Worm (Caenorhabditis elegans) whole organism, L4 larva: Measurements from ENCODE around the gene ccdc-47.
"Not testable (repeated sequence)": the region's sequence is repeated elsewhere in the genome, so short reads cannot be mapped to it uniquely, and the experiment has no call there.

Source experiments
- D1046.2 ChIP-seq: fragments of 200-800 bp; sonication (Bioruptor generic); IDR thresholded peaks from 2 replicates; pipeline ENCODE4 v1.3.6; 2022; ENCODE audit warnings: missing genetic modification characterization, missing compliant biosample characterization
- F44E2.7 ChIP-seq: fragments of 200-800 bp; sonication (Bioruptor generic); IDR thresholded peaks from 2 replicates; pipeline ENCODE4 v2.1.2; 2022; ENCODE audit warnings: missing genetic modification characterization, missing compliant biosample characterization
- Y105C5A.15 ChIP-seq: fragments of 200-800 bp; sonication (Bioruptor generic); IDR thresholded peaks from 2 replicates; pipeline ENCODE4 v1.3.6; 2022; ENCODE audit warnings: missing genetic modification characterization, missing compliant biosample characterization
- ZK337.2 ChIP-seq: fragments of 200-800 bp; sonication (Bioruptor generic); IDR thresholded peaks from 2 replicates; pipeline ENCODE4 v1.3.6; 2022; ENCODE audit warnings: missing genetic modification reagents, missing genetic modification characterization, missing compliant biosample characterization
- aha-1 ChIP-seq: fragments of 150-350 bp; peaks from one replicate; lab custom pipeline; 2014; ENCODE audit warnings: missing biosample characterization, missing genetic modification characterization
- aly-2 ChIP-seq: sonication (generic microtip); optimal IDR thresholded peaks from 2 replicates; lab custom pipeline; 2018; ENCODE audit warnings: missing biosample characterization, missing genetic modification characterization
- arid-1 ChIP-seq: fragments of 200-800 bp; sonication (Bioruptor generic); conservative IDR thresholded peaks from 2 replicates; pipeline ENCODE4 v1.3.6; 2022; ENCODE audit warnings: missing genetic modification reagents, missing genetic modification characterization, missing compliant biosample characterization
- attf-4 ChIP-seq: sonication (generic microtip); optimal IDR thresholded peaks from 3 replicates; lab custom pipeline; 2017; ENCODE audit warnings: missing biosample characterization, missing genetic modification characterization
- ceh-44 ChIP-seq: fragments of 200-800 bp; sonication (Bioruptor generic); IDR thresholded peaks from 2 replicates; pipeline ENCODE4 v1.3.6; 2022; ENCODE audit warnings: missing genetic modification reagents, missing genetic modification characterization, missing compliant biosample characterization
- ctbp-1 ChIP-seq: fragments of 200-800 bp; sonication (Bioruptor generic); IDR thresholded peaks from 2 replicates; pipeline ENCODE4 v1.3.6; 2022; ENCODE audit warnings: missing genetic modification reagents, missing genetic modification characterization, missing compliant biosample characterization
- daf-12 ChIP-seq: fragments of 150-350 bp; optimal IDR thresholded peaks from 2 replicates; lab custom pipeline; 2014; ENCODE audit warnings: missing biosample characterization, missing genetic modification reagents, missing genetic modification characterization
- daf-16 ChIP-seq, 3 experiments: sonication (generic microtip); optimal IDR thresholded peaks; 2 replicates each; lab custom pipeline; 2016 to 2017; ENCODE audit warnings: missing genetic modification characterization in 3 of 3, missing genetic modification reagents in 3 of 3, mild to moderate bottlenecking in 2 of 3, missing compliant biosample characterization in 2 of 3, missing biosample characterization in 1 of 3, moderate library complexity in 1 of 3
- dmd-6 ChIP-seq: fragments of 200-800 bp; sonication (Bioruptor generic); IDR thresholded peaks from 2 replicates; pipeline ENCODE4 v1.3.6; 2022; ENCODE audit warnings: missing genetic modification reagents, missing genetic modification characterization, missing compliant biosample characterization
- dmd-8 ChIP-seq: fragments of 200-800 bp; sonication (Bioruptor generic); IDR thresholded peaks from 2 replicates; pipeline ENCODE4 v1.3.6; 2022; ENCODE audit warnings: missing genetic modification characterization, missing compliant biosample characterization
- dmd-9 ChIP-seq: fragments of 200-800 bp; sonication (Bioruptor generic); IDR thresholded peaks from 2 replicates; pipeline ENCODE4 v1.3.6; 2022; ENCODE audit warnings: missing genetic modification reagents, missing genetic modification characterization, missing compliant biosample characterization
- dpl-1 ChIP-seq: fragments of 150-350 bp; optimal IDR thresholded peaks from 2 replicates; lab custom pipeline; 2014; ENCODE audit warnings: missing biosample characterization, missing genetic modification reagents, missing genetic modification characterization
- duxl-1 ChIP-seq: sonication (generic microtip); optimal IDR thresholded peaks from 2 replicates; lab custom pipeline; 2016; ENCODE audit warnings: mild to moderate bottlenecking, missing genetic modification characterization, moderate library complexity, missing compliant biosample characterization; ENCODE audit not compliant: poor library complexity
- dve-1 ChIP-seq: sonication (generic microtip); optimal IDR thresholded peaks from 2 replicates; lab custom pipeline; 2017; ENCODE audit warnings: antibody characterized with exemption, mild to moderate bottlenecking, missing genetic modification characterization, missing compliant biosample characterization; ENCODE audit not compliant: insufficient read depth
- egl-27 ChIP-seq: sonication (generic microtip); optimal IDR thresholded peaks from 3 replicates; lab custom pipeline; 2017; ENCODE audit warnings: missing biosample characterization, missing genetic modification reagents, missing genetic modification characterization
- egl-43 ChIP-seq: fragments of 200-800 bp; sonication (Bioruptor generic); IDR thresholded peaks from 2 replicates; pipeline ENCODE4 v1.3.6; 2022; ENCODE audit warnings: missing genetic modification reagents, missing genetic modification characterization, missing compliant biosample characterization
- fkh-10 ChIP-seq: fragments of 150-350 bp; optimal IDR thresholded peaks from 2 replicates; lab custom pipeline; 2014; ENCODE audit warnings: missing biosample characterization, missing genetic modification reagents, missing genetic modification characterization
- lim-7 ChIP-seq: fragments of 200-800 bp; sonication (Bioruptor generic); IDR thresholded peaks from 2 replicates; pipeline ENCODE4 v1.3.6; 2022; ENCODE audit warnings: missing genetic modification characterization, missing compliant biosample characterization
- lin-1 ChIP-seq: fragments of 200-800 bp; sonication (Bioruptor generic); IDR thresholded peaks from 2 replicates; pipeline ENCODE4 v1.3.6; 2022; ENCODE audit warnings: missing genetic modification reagents, missing genetic modification characterization, missing compliant biosample characterization
- lin-13 ChIP-seq: fragments of 150-350 bp; optimal IDR thresholded peaks from 2 replicates; lab custom pipeline; 2014; ENCODE audit warnings: missing biosample characterization, missing genetic modification reagents, missing genetic modification characterization
- madf-5 ChIP-seq, 2 experiments: fragments of 200-800 bp; sonication (Bioruptor generic); IDR thresholded peaks; 2 replicates each; pipeline ENCODE4 v1.3.6; 2022; ENCODE audit warnings: missing compliant biosample characterization in 2 of 2, missing genetic modification characterization in 2 of 2
- mdt-29 ChIP-seq: fragments of 200-800 bp; sonication (Bioruptor generic); IDR thresholded peaks from 2 replicates; pipeline ENCODE4 v1.3.6; 2022; ENCODE audit warnings: missing genetic modification reagents, missing genetic modification characterization, missing compliant biosample characterization
- mes-2 ChIP-seq: sonication (generic microtip); optimal IDR thresholded peaks from 2 replicates; lab custom pipeline; 2016; ENCODE audit warnings: missing genotype, mild to moderate bottlenecking, missing genetic modification characterization, missing compliant biosample characterization; ENCODE audit not compliant: poor library complexity, severe bottlenecking
- nhr-10 ChIP-seq: fragments of 150-350 bp; optimal IDR thresholded peaks from 2 replicates; lab custom pipeline; 2014; ENCODE audit warnings: missing biosample characterization, missing genetic modification characterization
- nhr-28 ChIP-seq: fragments of 150-350 bp; optimal IDR thresholded peaks from 2 replicates; lab custom pipeline; 2014; ENCODE audit warnings: missing biosample characterization, missing genetic modification characterization
- nhr-6 ChIP-seq: fragments of 150-350 bp; optimal IDR thresholded peaks from 2 replicates; lab custom pipeline; 2014; ENCODE audit warnings: missing biosample characterization, missing genetic modification characterization
- nhr-76 ChIP-seq: fragments of 150-350 bp; optimal IDR thresholded peaks from 2 replicates; lab custom pipeline; 2014; ENCODE audit warnings: missing biosample characterization, missing genetic modification characterization
- nhr-77 ChIP-seq: fragments of 150-350 bp; optimal IDR thresholded peaks from 2 replicates; lab custom pipeline; 2014; ENCODE audit warnings: missing biosample characterization, missing genetic modification characterization
- pha-4 ChIP-seq, 2 experiments: fragments of 150-350 bp in 1 of 2; fragments of 200-800 bp in 1 of 2; sonication (Bioruptor generic) in 1 of 2; IDR thresholded peaks in 1 of 2; optimal IDR thresholded peaks in 1 of 2; 2 replicates each; pipeline versions ENCODE4 v1.3.6 to Lab custom; 2014 to 2022; ENCODE audit warnings: missing genetic modification characterization in 2 of 2, missing genetic modification reagents in 2 of 2, missing biosample characterization in 1 of 2, missing compliant biosample characterization in 1 of 2
- php-3 ChIP-seq: fragments of 200-800 bp; sonication (Bioruptor generic); IDR thresholded peaks from 2 replicates; pipeline ENCODE4 v1.3.6; 2022; ENCODE audit warnings: missing genetic modification reagents, missing genetic modification characterization, missing compliant biosample characterization
- pqm-1 ChIP-seq: sonication (generic microtip); optimal IDR thresholded peaks from 2 replicates; lab custom pipeline; 2017; ENCODE audit warnings: missing biosample characterization, missing genetic modification characterization
- saeg-2 ChIP-seq: fragments of 200-800 bp; sonication (Bioruptor generic); IDR thresholded peaks from 2 replicates; pipeline ENCODE4 v1.3.6; 2022; ENCODE audit warnings: missing genetic modification reagents, missing genetic modification characterization, missing compliant biosample characterization
- snpc-1.2 ChIP-seq: fragments of 200-800 bp; sonication (Bioruptor generic); IDR thresholded peaks from 2 replicates; pipeline ENCODE4 v1.3.6; 2022; ENCODE audit warnings: missing genetic modification reagents, missing genetic modification characterization, missing compliant biosample characterization
- unc-130 ChIP-seq: sonication (generic microtip); optimal IDR thresholded peaks from 2 replicates; lab custom pipeline; 2016; ENCODE audit warnings: missing genetic modification reagents, missing genetic modification characterization, missing compliant biosample characterization
- unc-62 ChIP-seq, 3 experiments: fragments of 150-350 bp in 1 of 3; sonication (generic microtip); optimal IDR thresholded peaks in 2 of 3; peaks in 1 of 3; 1 replicate in 1 of 3; 2 replicates in 2 of 3; lab custom pipeline; 2014 to 2017; ENCODE audit warnings: missing biosample characterization in 3 of 3, missing genetic modification characterization in 3 of 3, missing genetic modification reagents in 3 of 3, missing genotype in 1 of 3
- vab-7 ChIP-seq: fragments of 200-800 bp; sonication (Bioruptor generic); IDR thresholded peaks from 2 replicates; pipeline ENCODE4 v1.3.6; 2022; ENCODE audit warnings: missing genetic modification reagents, missing genetic modification characterization, missing compliant biosample characterization
- zag-1 ChIP-seq: fragments of 150-350 bp; optimal IDR thresholded peaks from 2 replicates; lab custom pipeline; 2014; ENCODE audit warnings: missing biosample characterization, missing genetic modification characterization
- zfp-3 ChIP-seq: fragments of 200-800 bp; sonication (Bioruptor generic); conservative IDR thresholded peaks from 2 replicates; pipeline ENCODE4 v1.3.6; 2022; ENCODE audit warnings: missing genetic modification reagents, missing genetic modification characterization, missing compliant biosample characterization

Gene ccdc-47

ce11 chrIII:3887586-3887985 lies 29.2 kb upstream of the ccdc-47 start (continued):
- no peak for TF ChIP-seq fkh-10 (GFP tag; lab: Kevin White, UChicago)
- TF ChIP-seq daf-16 (GFP tag; optimal IDR thresholded peaks at IDR 0.05; lab: Kevin White, UChicago) = no peak
- TF ChIP-seq daf-16 (tag; optimal IDR thresholded peaks at IDR 0.05; lab: Kevin White, UChicago) = peak; percentile 57
- no peak for TF ChIP-seq ZK337.2 (GFP tag; lab: Robert Waterston, UW)
- TF ChIP-seq aly-2 (tag; lab: Kevin White, UChicago) = no peak
- TF ChIP-seq duxl-1 (tag; lab: Kevin White, UChicago) = no peak
- TF ChIP-seq lin-13 (GFP tag; lab: Kevin White, UChicago) = peak; percentile 77
- TF ChIP-seq dmd-8 = no peak
- TF ChIP-seq nhr-77 (tag; lab: Kevin White, UChicago) = peak; percentile 78
- TF ChIP-seq dve-1 (tag; lab: Kevin White, UChicago) = peak; percentile 62
- no peak for TF ChIP-seq attf-4 (tag; lab: Kevin White, UChicago)
- TF ChIP-seq egl-43 (GFP tag; lab: Robert Waterston, UW) = no peak
- peak; percentile 28 for TF ChIP-seq mes-2 (tag; lab: Kevin White, UChicago)
- no peak for TF ChIP-seq daf-12 (tag; lab: Kevin White, UChicago)
- no peak for TF ChIP-seq unc-130 (GFP tag; lab: Kevin White, UChicago)
- TF ChIP-seq egl-27 (tag; lab: Kevin White, UChicago) = no peak
- no peak for TF ChIP-seq nhr-76 (tag; lab: Kevin White, UChicago)

ce11 chrIII:3889896-3890295 lies 26.9 kb upstream of the ccdc-47 start:
- TF ChIP-seq nhr-6 (tag; lab: Kevin White, UChicago) = peak; percentile 32
- TF ChIP-seq ZK337.2 (GFP tag; lab: Robert Waterston, UW) = no peak
- TF ChIP-seq unc-62 (GFP tag; optimal IDR thresholded peaks at IDR 0.05 in 1 of 2; lab: Kevin White, UChicago) = no peak
- no peak for TF ChIP-seq unc-62 (tag; optimal IDR thresholded peaks at IDR 0.05; lab: Kevin White, UChicago)
- TF ChIP-seq arid-1 (GFP tag; lab: Robert Waterston, UW) = no peak
- TF ChIP-seq pha-4 (GFP tag; IDR thresholded peaks at IDR 0.05; lab: Robert Waterston, UW) = no peak
- TF ChIP-seq pha-4 (tag; optimal IDR thresholded peaks at IDR 0.05; lab: Kevin White, UChicago) = peak; percentile 33
- TF ChIP-seq zag-1 = no peak
- TF ChIP-seq aha-1 (tag; lab: Kevin White, UChicago) = peak; percentile 77
- peak; percentile 15 for TF ChIP-seq dve-1 (tag; lab: Kevin White, UChicago)

DNA sequence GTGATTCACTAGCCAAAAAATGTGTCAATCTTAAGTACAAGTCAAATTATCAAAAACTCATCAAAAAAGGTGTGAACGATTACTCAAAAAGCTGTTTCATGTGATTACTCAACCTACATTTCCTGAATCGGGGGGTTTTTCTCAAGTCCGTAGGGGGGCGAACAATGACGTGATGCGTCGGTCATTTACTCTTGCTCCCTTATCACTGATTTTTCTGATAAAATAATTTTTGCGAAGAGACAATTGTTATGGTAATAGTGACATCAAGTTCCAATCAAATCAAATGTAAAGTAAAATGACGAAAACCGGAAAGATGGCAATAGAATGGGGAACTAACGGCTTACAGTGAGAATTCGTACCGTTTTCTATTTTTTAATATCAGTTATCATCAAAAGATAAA lies 22.8 kb upstream of the ccdc-47 start:
- TF ChIP-seq dmd-6 = peak; percentile 29; the same call in 1 of the 2 replicates
- TF ChIP-seq nhr-77 (tag; lab: Kevin White, UChicago) = peak; percentile 36
- no peak for TF ChIP-seq nhr-10 (tag; lab: Kevin White, UChicago)
- TF ChIP-seq daf-16 (GFP tag; optimal IDR thresholded peaks at IDR 0.05; lab: Kevin White, UChicago) = no peak
- TF ChIP-seq daf-16 (tag; optimal IDR thresholded peaks at IDR 0.05; lab: Kevin White, UChicago) = peak; percentile 22
- peak; percentile 69 for TF ChIP-seq aha-1 (tag; lab: Kevin White, UChicago)
- no peak for TF ChIP-seq saeg-2
- peak; percentile 62 for TF ChIP-seq nhr-28 (tag; lab: Kevin White, UChicago)
- peak; percentile 51 for TF ChIP-seq pqm-1
- TF ChIP-seq dpl-1 = no peak

- TF ChIP-seq vab-7 (GFP tag; lab: Robert Waterston, UW) (peak; percentile 74), dmd-9 (peak; percentile 81), madf-5 (GFP tag; IDR thresholded peaks at IDR 0.05; lab: Robert Waterston, UW) (peak; percentile 44 to 91; a peak in 2 of 4 replicates), ctbp-1 (GFP tag; lab: Robert Waterston, UW) (peak; percentile 56), php-3 (GFP tag; lab: Robert Waterston, UW) (0 out of 2 replicates have a peak, but pooled peaks have one; percentile 46), zfp-3 (peak; percentile 72), pha-4 (GFP tag; IDR thresholded peaks at IDR 0.05; lab: Robert Waterston, UW) (peak; percentile 74), D1046.2 (GFP tag; lab: Robert Waterston, UW) (peak; percentile 72; the same call in 1 of the 2 replicates), arid-1 (GFP tag; lab: Robert Waterston, UW) (peak; percentile 83), lin-1 (peak; percentile 90), ceh-44 (GFP tag; lab: Robert Waterston, UW) (peak; percentile 93; the same call in 1 of the 2 replicates), snpc-1.2 (GFP tag; lab: Robert Waterston, UW) (peak; percentile 89), F44E2.7 (GFP tag; lab: Robert Waterston, UW) (0 out of 2 replicates have a peak, but pooled peaks have one; percentile 76), Y105C5A.15 (GFP tag; lab: Robert Waterston, UW) (peak; percentile 92), mdt-29 (GFP tag; lab: Robert Waterston, UW) (peak; percentile 98), lim-7 (GFP tag; lab: Robert Waterston, UW) (peak; percentile 86)
- TF ChIP-seq pha-4 (tag; optimal IDR thresholded peaks at IDR 0.05; lab: Kevin White, UChicago) = not testable (repeated sequence)
Measured at ce11 chrIII:3897116-3897845, 19.5 kb upstream of the ccdc-47 start.
